Fruit fly (Drosophila melanogaster) whole organism, embryonic: ENCODE data around the gene Cand1.

Source experiments
- Abd-B ChIP-seq: fragments of 200-800 bp; sonication (Bioruptor generic); optimal IDR thresholded peaks from 2 replicates; lab custom pipeline; 2018; ENCODE audit warnings: missing biosample characterization, mild to moderate bottlenecking, missing genetic modification characterization, moderate library complexity
- Atf6 ChIP-seq: fragments of 200-800 bp; sonication (Bioruptor generic); IDR thresholded peaks from 2 replicates; pipeline ENCODE4 v1.3.6; 2022; ENCODE audit warnings: missing biosample characterization, missing genetic modification characterization
- CG10462 ChIP-seq: fragments of 200-800 bp; sonication (Bioruptor generic); optimal IDR thresholded peaks from 2 replicates; lab custom pipeline; 2016; ENCODE audit warnings: missing biosample characterization, missing genetic modification characterization
- CG10565 ChIP-seq: fragments of 200-800 bp; sonication (Bioruptor generic); optimal IDR thresholded peaks from 3 replicates; lab custom pipeline; 2016; ENCODE audit warnings: missing biosample characterization, mild to moderate bottlenecking, missing genetic modification characterization
- CG11504 ChIP-seq: fragments of 200-800 bp; sonication (Bioruptor generic); optimal IDR thresholded peaks from 3 replicates; lab custom pipeline; 2019; ENCODE audit warnings: missing biosample characterization, mild to moderate bottlenecking, missing genetic modification characterization, moderate library complexity
- CG11560 ChIP-seq: fragments of 200-800 bp; sonication (Bioruptor generic); IDR thresholded peaks from 3 replicates; pipeline ENCODE4 v1.3.6; 2022; ENCODE audit warnings: missing biosample characterization, missing genetic modification characterization
- CG12942 ChIP-seq: fragments of 200-800 bp; sonication (Bioruptor generic); optimal IDR thresholded peaks from 3 replicates; lab custom pipeline; 2016; ENCODE audit warnings: missing biosample characterization, missing genetic modification characterization
- CG13624 ChIP-seq: fragments of 200-800 bp; sonication (Bioruptor generic); optimal IDR thresholded peaks from 2 replicates; lab custom pipeline; 2016; ENCODE audit warnings: missing biosample characterization, missing genetic modification characterization
- CG14860 ChIP-seq: fragments of 200-800 bp; sonication (Bioruptor generic); IDR thresholded peaks from 3 replicates; pipeline ENCODE4 v1.3.6; 2022; ENCODE audit warnings: missing biosample characterization, missing genetic modification characterization; ENCODE audit not compliant: partially characterized antibody
- CG1647 ChIP-seq: fragments of 200-800 bp; sonication (Bioruptor generic); optimal IDR thresholded peaks from 3 replicates; lab custom pipeline; 2016; ENCODE audit warnings: missing biosample characterization, missing genetic modification characterization
- CG16813 ChIP-seq: fragments of 200-800 bp; sonication (Bioruptor generic); IDR thresholded peaks from 3 replicates; pipeline ENCODE4 v1.3.6; 2022; ENCODE audit warnings: missing biosample characterization, missing genetic modification characterization; ENCODE audit not compliant: partially characterized antibody
- CG17328 ChIP-seq: fragments of 200-800 bp; sonication (Bioruptor generic); IDR thresholded peaks from 2 replicates; pipeline ENCODE4 v1.3.6; 2022; ENCODE audit warnings: missing biosample characterization, missing genetic modification characterization
- CG17612 ChIP-seq: fragments of 200-800 bp; sonication (Bioruptor generic); IDR thresholded peaks from 2 replicates; pipeline ENCODE4 v1.3.6; 2022; ENCODE audit warnings: missing biosample characterization, missing genetic modification characterization
- CG18011 ChIP-seq: fragments of 200-800 bp; sonication (Bioruptor generic); optimal IDR thresholded peaks from 2 replicates; lab custom pipeline; 2017; ENCODE audit warnings: missing biosample characterization, missing genetic modification characterization, mild to moderate bottlenecking, moderate library complexity, missing genotype
- CG18619 ChIP-seq: fragments of 200-800 bp; sonication (Bioruptor generic); optimal IDR thresholded peaks from 3 replicates; lab custom pipeline; 2017; ENCODE audit warnings: missing biosample characterization, mild to moderate bottlenecking, missing genetic modification characterization
- CG2875 ChIP-seq: fragments of 200-800 bp; sonication (Bioruptor generic); optimal IDR thresholded peaks from 2 replicates; lab custom pipeline; 2017; ENCODE audit warnings: missing biosample characterization, mild to moderate bottlenecking, missing genetic modification characterization, missing genetic modification reagents
- CG31224 ChIP-seq: fragments of 200-800 bp; sonication (Bioruptor generic); IDR thresholded peaks from 2 replicates; pipeline ENCODE4 v1.3.6; 2022; ENCODE audit warnings: missing biosample characterization, missing genetic modification characterization
- CG34224 ChIP-seq: fragments of 200-800 bp; sonication (Bioruptor generic); IDR thresholded peaks from 3 replicates; pipeline ENCODE4 v1.3.6; 2022; ENCODE audit warnings: missing biosample characterization, missing genetic modification characterization; ENCODE audit not compliant: partially characterized antibody
- CG7372 ChIP-seq: fragments of 200-800 bp; sonication (Bioruptor generic); IDR thresholded peaks from 2 replicates; pipeline ENCODE4 v1.3.6; 2022; ENCODE audit warnings: missing biosample characterization, missing genetic modification characterization
- CG8359 ChIP-seq: fragments of 200-800 bp; sonication (Bioruptor generic); optimal IDR thresholded peaks from 2 replicates; lab custom pipeline; 2017; ENCODE audit warnings: missing biosample characterization, mild to moderate bottlenecking, missing genetic modification characterization, borderline replicate concordance
- D ChIP-seq, 2 experiments: fragments of 200-800 bp in 1 of 2; fragments of >200 bp in 1 of 2; sonication (Bioruptor generic) in 1 of 2; optimal IDR thresholded peaks; 2 replicates in 1 of 2; 3 replicates in 1 of 2; lab custom pipeline; 2017; ENCODE audit warnings: mild to moderate bottlenecking in 1 of 2, missing biosample characterization in 1 of 2, missing genetic modification characterization in 1 of 2, missing genetic modification reagents in 1 of 2
- Dad ChIP-seq: fragments of 200-800 bp; sonication (Bioruptor generic); optimal IDR thresholded peaks from 3 replicates; lab custom pipeline; 2016; ENCODE audit warnings: missing biosample characterization, missing genetic modification characterization
- Dp ChIP-seq: fragments of 200-800 bp; sonication (Bioruptor generic); optimal IDR thresholded peaks from 2 replicates; lab custom pipeline; 2018; ENCODE audit warnings: missing biosample characterization, mild to moderate bottlenecking, missing genetic modification characterization, moderate library complexity
- Drgx ChIP-seq: fragments of 200-800 bp; sonication (Bioruptor generic); IDR thresholded peaks from 2 replicates; pipeline ENCODE4 v1.3.6; 2022; ENCODE audit warnings: missing biosample characterization, missing genetic modification characterization
- Elba2 ChIP-seq: fragments of 200-800 bp; sonication (Bioruptor generic); optimal IDR thresholded peaks from 3 replicates; lab custom pipeline; 2016; ENCODE audit warnings: missing biosample characterization, missing genetic modification characterization
- Gug ChIP-seq: fragments of 200-800 bp; sonication (Bioruptor generic); IDR thresholded peaks from 4 replicates; pipeline ENCODE4 v1.3.6; 2022; ENCODE audit warnings: missing biosample characterization, missing genetic modification characterization
- HLH3B ChIP-seq: fragments of 200-800 bp; sonication (Bioruptor generic); IDR thresholded peaks from 2 replicates; pipeline ENCODE4 v1.3.6; 2022; ENCODE audit warnings: missing biosample characterization, missing genetic modification characterization
- Mad ChIP-seq: fragments of 200-800 bp; sonication (Bioruptor generic); optimal IDR thresholded peaks from 2 replicates; lab custom pipeline; 2016; ENCODE audit warnings: missing biosample characterization, missing genetic modification characterization
- Neu2 ChIP-seq: fragments of 200-800 bp; sonication (Bioruptor generic); optimal IDR thresholded peaks from 3 replicates; lab custom pipeline; 2016; ENCODE audit warnings: missing biosample characterization, missing genetic modification characterization, borderline replicate concordance
- Opbp ChIP-seq: fragments of 200-800 bp; sonication (Bioruptor generic); IDR thresholded peaks from 3 replicates; pipeline ENCODE4 v1.3.6; 2022; ENCODE audit warnings: missing biosample characterization, missing genetic modification characterization; ENCODE audit not compliant: partially characterized antibody
- Optix ChIP-seq: fragments of 200-800 bp; sonication (Bioruptor generic); IDR thresholded peaks from 3 replicates; pipeline ENCODE4 v1.3.6; 2022; ENCODE audit warnings: missing biosample characterization, missing genetic modification characterization
- Sox102F ChIP-seq: fragments of 200-800 bp; sonication (Bioruptor generic); optimal IDR thresholded peaks from 2 replicates; lab custom pipeline; 2018; ENCODE audit warnings: missing biosample characterization, mild to moderate bottlenecking, missing genetic modification characterization, moderate library complexity
- Trl ChIP-seq, 3 experiments: fragments of >200 bp in 2 of 3; fragments of 200-800 bp in 1 of 3; sonication (Bioruptor generic) in 1 of 3; optimal IDR thresholded peaks; 2 replicates in 1 of 3; 3 replicates in 2 of 3; lab custom pipeline; 2016 to 2017; ENCODE audit warnings: missing biosample characterization in 1 of 3, missing genetic modification characterization in 1 of 3
- ab ChIP-seq: fragments of 200-800 bp; sonication (Bioruptor generic); optimal IDR thresholded peaks from 2 replicates; lab custom pipeline; 2016; ENCODE audit warnings: missing biosample characterization, missing genetic modification characterization
- ato ChIP-seq: fragments of 200-800 bp; sonication (Bioruptor generic); IDR thresholded peaks from 2 replicates; pipeline ENCODE4 v1.3.6; 2022; ENCODE audit warnings: missing biosample characterization, missing genetic modification characterization; ENCODE audit not compliant: partially characterized antibody
- br ChIP-seq: fragments of >200 bp; optimal IDR thresholded peaks from 2 replicates; lab custom pipeline; 2017
- dmrt11E ChIP-seq: fragments of 200-800 bp; sonication (Bioruptor generic); optimal IDR thresholded peaks from 3 replicates; lab custom pipeline; 2018; ENCODE audit warnings: missing biosample characterization, mild to moderate bottlenecking, missing genetic modification characterization, moderate library complexity
- ewg ChIP-seq: fragments of 200-800 bp; sonication (Bioruptor generic); optimal IDR thresholded peaks from 3 replicates; lab custom pipeline; 2017; ENCODE audit warnings: mild to moderate bottlenecking, missing biosample characterization, missing genetic modification reagents, missing genetic modification characterization
- gcm ChIP-seq: fragments of 200-800 bp; sonication (Bioruptor generic); optimal IDR thresholded peaks from 2 replicates; lab custom pipeline; 2019; ENCODE audit warnings: missing biosample characterization, mild to moderate bottlenecking, missing genetic modification characterization, moderate library complexity
- kay ChIP-seq: fragments of 200-800 bp; sonication (Bioruptor generic); optimal IDR thresholded peaks from 2 replicates; lab custom pipeline; 2016; ENCODE audit warnings: missing biosample characterization, missing genetic modification characterization
- lbe ChIP-seq: fragments of 200-800 bp; sonication (Bioruptor generic); optimal IDR thresholded peaks from 2 replicates; lab custom pipeline; 2016; ENCODE audit warnings: missing biosample characterization, mild to moderate bottlenecking, missing genetic modification characterization
- lmd ChIP-seq: fragments of 200-800 bp; sonication (Bioruptor generic); IDR thresholded peaks from 2 replicates; pipeline ENCODE4 v1.3.6; 2022; ENCODE audit warnings: missing biosample characterization, missing genetic modification characterization
- nmo ChIP-seq: fragments of 200-800 bp; sonication (Bioruptor generic); optimal IDR thresholded peaks from 2 replicates; lab custom pipeline; 2018; ENCODE audit warnings: missing biosample characterization, mild to moderate bottlenecking, missing genetic modification characterization, moderate library complexity
- otp ChIP-seq: fragments of 200-800 bp; sonication (Bioruptor generic); IDR thresholded peaks from 3 replicates; pipeline ENCODE4, ENCODE4 v1.3.6; 2022; ENCODE audit warnings: missing biosample characterization, missing genetic modification characterization
- phol ChIP-seq: fragments of 200-800 bp; sonication (Bioruptor generic); optimal IDR thresholded peaks from 3 replicates; lab custom pipeline; 2018; ENCODE audit warnings: missing biosample characterization, mild to moderate bottlenecking, missing genetic modification characterization, moderate library complexity
- pros ChIP-seq: fragments of 200-800 bp; sonication (Bioruptor generic); optimal IDR thresholded peaks from 3 replicates; lab custom pipeline; 2019; ENCODE audit warnings: missing biosample characterization, mild to moderate bottlenecking, missing genetic modification characterization, moderate library complexity
- sqz ChIP-seq: fragments of 200-800 bp; sonication (Bioruptor generic); optimal IDR thresholded peaks from 3 replicates; lab custom pipeline; 2018; ENCODE audit warnings: missing biosample characterization, mild to moderate bottlenecking, missing genetic modification characterization
- stc ChIP-seq: fragments of 200-800 bp; sonication (Bioruptor generic); IDR thresholded peaks from 2 replicates; pipeline ENCODE4 v1.3.6; 2022; ENCODE audit warnings: missing biosample characterization, missing genetic modification characterization
- vnd ChIP-seq: fragments of 200-800 bp; sonication (Bioruptor generic); IDR thresholded peaks from 3 replicates; pipeline ENCODE4 v1.3.6; 2022; ENCODE audit warnings: missing biosample characterization, missing genetic modification characterization; ENCODE audit not compliant: partially characterized antibody
- zf30C ChIP-seq: fragments of 200-800 bp; sonication (Bioruptor generic); optimal IDR thresholded peaks from 3 replicates; lab custom pipeline; 2018; ENCODE audit warnings: missing biosample characterization, mild to moderate bottlenecking, missing genetic modification characterization

Cand1 gene

dm6 chr2L:10342471-10342870 lies 20.0 kb downstream of the Cand1 start, which contains the start of gene Sps2 (continued):
- TF ChIP-seq phol (tag; lab: Kevin White, UChicago) = peak; percentile 42
- no peak for TF ChIP-seq Abd-B (GFP tag; lab: Kevin White, UChicago)
- no peak for TF ChIP-seq CG18619 (GFP tag; lab: Kevin White, UChicago)
- TF ChIP-seq Gug (GFP tag; lab: Robert Waterston, UW) = no peak
- TF ChIP-seq Trl (optimal IDR thresholded peaks at IDR 0.05; lab: Kevin White, UChicago) = no peak
- TF ChIP-seq Trl (GFP tag; optimal IDR thresholded peaks at IDR 0.05; lab: Kevin White, UChicago) = no peak
- no peak for TF ChIP-seq CG10462 (GFP tag; lab: Kevin White, UChicago)
- no peak for TF ChIP-seq gcm (GFP tag; lab: Kevin White, UChicago)
- TF ChIP-seq ab (GFP tag; lab: Kevin White, UChicago) = no peak
- TF ChIP-seq CG17328 = peak; percentile 27; the same call in 1 of the 2 replicates
- no peak for TF ChIP-seq vnd (GFP tag; lab: Robert Waterston, UW)
- TF ChIP-seq nmo (GFP tag; lab: Kevin White, UChicago) = peak; percentile 29
- TF ChIP-seq CG13624 (GFP tag; lab: Kevin White, UChicago) = peak; percentile 30
- TF ChIP-seq HLH3B (GFP tag; lab: Robert Waterston, UW) = no peak
- TF ChIP-seq CG8359 (GFP tag; lab: Kevin White, UChicago) = no peak
- TF ChIP-seq lmd (GFP tag; lab: Robert Waterston, UW) = no peak
- TF ChIP-seq Mad (GFP tag; lab: Kevin White, UChicago) = no peak
- TF ChIP-seq br (lab: Kevin White, UChicago) = no peak
- no peak for TF ChIP-seq pros (GFP tag; lab: Kevin White, UChicago)
- peak; percentile 23 for TF ChIP-seq Elba2 (GFP tag; lab: Kevin White, UChicago)
- no peak for TF ChIP-seq dmrt11E (tag; lab: Kevin White, UChicago)
- TF ChIP-seq CG10565 = no peak
- no peak for TF ChIP-seq kay (GFP tag; lab: Kevin White, UChicago)
- no peak for TF ChIP-seq Drgx (GFP tag; lab: Robert Waterston, UW)
- TF ChIP-seq stc (GFP tag; lab: Robert Waterston, UW) = no peak
- TF ChIP-seq Optix = no peak
- TF ChIP-seq CG11504 (tag; lab: Kevin White, UChicago) = no peak
- no peak for TF ChIP-seq CG1647 (GFP tag; lab: Kevin White, UChicago)
- no peak for TF ChIP-seq Atf6
- TF ChIP-seq lbe = no peak
- TF ChIP-seq CG11560 = no peak
- TF ChIP-seq CG31224 (GFP tag; lab: Robert Waterston, UW) = no peak
- TF ChIP-seq CG12942 (GFP tag; lab: Kevin White, UChicago) = no peak
- TF ChIP-seq CG7372 (GFP tag; lab: Robert Waterston, UW) = no peak
- TF ChIP-seq otp (GFP tag; lab: Robert Waterston, UW) = no peak
- peak; percentile 18 for TF ChIP-seq Dp (GFP tag; lab: Kevin White, UChicago)
- TF ChIP-seq Dad (GFP tag; lab: Kevin White, UChicago) = no peak
- no peak for TF ChIP-seq zf30C
- TF ChIP-seq CG16813 (GFP tag; lab: Robert Waterston, UW) = peak; percentile 75
- TF ChIP-seq Opbp (GFP tag; lab: Robert Waterston, UW) = peak; percentile 83
- peak; percentile 80 for TF ChIP-seq CG34224 (GFP tag; lab: Robert Waterston, UW)
- no peak for TF ChIP-seq sqz (GFP tag; lab: Kevin White, UChicago)
- TF ChIP-seq CG17612 (GFP tag; lab: Robert Waterston, UW) = no peak
- TF ChIP-seq CG14860 = peak; percentile 40; the same call in 1 of the 3 replicates
- no peak for TF ChIP-seq CG2875 (GFP tag; lab: Kevin White, UChicago)
- peak; percentile 51; the same call in 1 of the 2 replicates for TF ChIP-seq ato (GFP tag; lab: Robert Waterston, UW)
- no peak for TF ChIP-seq CG18011
- no peak for TF ChIP-seq D (optimal IDR thresholded peaks at IDR 0.05; lab: Kevin White, UChicago)
- TF ChIP-seq D (GFP tag; optimal IDR thresholded peaks at IDR 0.05; lab: Kevin White, UChicago) = no peak
- no peak for TF ChIP-seq Sox102F (GFP tag; lab: Kevin White, UChicago)
- TF ChIP-seq Neu2 (GFP tag; lab: Kevin White, UChicago) = no peak
- no peak for TF ChIP-seq ewg (GFP tag; lab: Kevin White, UChicago)
